Worm (Caenorhabditis elegans) whole organism, L3 larva: ENCODE measurements around the gene lmp-2.

Experiments
- ama-1 ChIP-seq: fragments of 150-350 bp; optimal IDR thresholded peaks from 2 replicates; lab custom pipeline; 2018
- daf-12 ChIP-seq: fragments of 150-350 bp; optimal IDR thresholded peaks from 2 replicates; lab custom pipeline; 2014; ENCODE audit warnings: missing biosample characterization, missing genetic modification reagents, missing genetic modification characterization
- pha-4 ChIP-seq: fragments of 150-350 bp; optimal IDR thresholded peaks from 2 replicates; lab custom pipeline; 2014; ENCODE audit warnings: missing biosample characterization, missing genetic modification reagents, missing genetic modification characterization
- skn-1 ChIP-seq: fragments of 150-350 bp; optimal IDR thresholded peaks from 2 replicates; lab custom pipeline; 2014; ENCODE audit warnings: missing biosample characterization, missing genetic modification characterization
- zag-1 ChIP-seq: fragments of 150-350 bp; optimal IDR thresholded peaks from 2 replicates; lab custom pipeline; 2014; ENCODE audit warnings: missing biosample characterization, missing genetic modification characterization

DNA sequence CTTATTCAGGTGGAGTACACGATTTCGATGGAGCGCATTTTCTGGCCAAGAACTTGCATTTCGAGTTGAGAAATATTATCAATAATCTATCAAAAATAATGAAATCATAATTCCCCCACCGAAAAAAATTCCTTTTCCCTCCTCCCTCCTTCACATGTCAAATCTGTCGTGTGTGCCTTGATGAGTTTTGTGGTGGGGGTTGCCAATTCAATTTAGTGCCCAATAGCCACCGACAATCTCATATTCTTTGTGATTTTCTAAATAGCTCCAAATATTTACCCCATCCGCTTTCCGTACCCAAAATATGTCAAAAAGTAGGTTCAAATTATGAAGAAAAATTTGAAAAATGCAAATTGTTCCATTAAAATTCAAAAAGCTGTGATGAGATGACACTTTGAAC, 36.6 kb downstream of the lmp-2 start, which contains the start of gene tmc-1:
- TF ChIP-seq zag-1 (no peak), daf-12 (tag; lab: Kevin White, UChicago) (no peak), pha-4 (tag; lab: Kevin White, UChicago) (no peak), skn-1 (tag; lab: Kevin White, UChicago) (no peak), ama-1 (lab: Kevin White, UChicago) (no peak)
